Worm (Caenorhabditis elegans) whole organism, L1 larva: ENCODE measurements around the gene par-2.

ENCODE experiments used
- F16B12.6 ChIP-seq: fragments of 150-350 bp; optimal IDR thresholded peaks from 2 replicates; lab custom pipeline; 2014; ENCODE audit warnings: missing biosample characterization, missing genetic modification characterization
- blmp-1 ChIP-seq: fragments of 150-350 bp; optimal IDR thresholded peaks from 2 replicates; lab custom pipeline; 2014; ENCODE audit warnings: missing biosample characterization, missing genetic modification characterization
- ceh-63 ChIP-seq: fragments of 200-800 bp; sonication (Bioruptor generic); optimal IDR thresholded peaks from 2 replicates; lab custom pipeline; 2018; ENCODE audit warnings: mild to moderate bottlenecking, missing genetic modification characterization, missing compliant biosample characterization
- ceh-88 ChIP-seq: fragments of 200-800 bp; sonication (Bioruptor generic); IDR thresholded peaks from 2 replicates; pipeline ENCODE4 v1.3.6; 2022; ENCODE audit warnings: missing genetic modification characterization, missing compliant biosample characterization
- efl-3 ChIP-seq: fragments of 200-800 bp; sonication (Bioruptor generic); optimal IDR thresholded peaks from 2 replicates; lab custom pipeline; 2018; ENCODE audit warnings: mild to moderate bottlenecking, missing genetic modification characterization, missing compliant biosample characterization
- elt-2 ChIP-seq: sonication (generic microtip); optimal IDR thresholded peaks from 2 replicates; lab custom pipeline; 2016; ENCODE audit warnings: missing genetic modification characterization, mild to moderate bottlenecking, inconsistent platforms, missing compliant biosample characterization, missing genetic modification reagents
- ets-5 ChIP-seq: fragments of 200-800 bp; sonication (Bioruptor generic); IDR thresholded peaks from 2 replicates; pipeline ENCODE4 v1.3.6; 2022; ENCODE audit warnings: missing genetic modification characterization, missing compliant biosample characterization
- grh-1 ChIP-seq: fragments of 200-800 bp; sonication (Bioruptor generic); IDR thresholded peaks from 2 replicates; pipeline ENCODE4 v1.3.6; 2022; ENCODE audit warnings: missing genetic modification reagents, missing genetic modification characterization, missing compliant biosample characterization
- hlh-4 ChIP-seq: sonication (generic microtip); optimal IDR thresholded peaks from 2 replicates; lab custom pipeline; 2016; ENCODE audit warnings: mild to moderate bottlenecking, missing genetic modification characterization, missing compliant biosample characterization
- isw-1 ChIP-seq: fragments of 200-800 bp; sonication (Bioruptor generic); IDR thresholded peaks from 2 replicates; pipeline ENCODE4 v1.3.6; 2022; ENCODE audit warnings: missing genetic modification characterization, missing compliant biosample characterization
- jun-1 ChIP-seq: fragments of 150-350 bp; optimal IDR thresholded peaks from 2 replicates; lab custom pipeline; 2014; ENCODE audit warnings: missing biosample characterization, missing genetic modification reagents, missing genetic modification characterization
- lin-14 ChIP-seq: fragments of 200-800 bp; sonication (Bioruptor generic); optimal IDR thresholded peaks from 2 replicates; lab custom pipeline; 2018; ENCODE audit warnings: mild to moderate bottlenecking, missing genetic modification characterization, moderate library complexity, missing compliant biosample characterization
- lin-15B ChIP-seq: fragments of 150-350 bp; sonication (generic microtip); optimal IDR thresholded peaks from 3 replicates; lab custom pipeline; 2014; ENCODE audit warnings: missing biosample characterization, missing genetic modification characterization
- lin-35 ChIP-seq, 2 experiments: fragments of 150-350 bp; optimal IDR thresholded peaks; 2 replicates each; lab custom pipeline; 2014; ENCODE audit warnings: missing biosample characterization in 2 of 2, missing genetic modification characterization in 2 of 2, missing genetic modification reagents in 2 of 2
- nhr-11 ChIP-seq: fragments of 150-350 bp; optimal IDR thresholded peaks from 2 replicates; lab custom pipeline; 2014; ENCODE audit warnings: missing biosample characterization, missing genetic modification characterization
- nhr-237 ChIP-seq: fragments of 150-350 bp; optimal IDR thresholded peaks from 2 replicates; lab custom pipeline; 2014; ENCODE audit warnings: missing biosample characterization, missing genetic modification characterization
- nhr-28 ChIP-seq: fragments of 150-350 bp; optimal IDR thresholded peaks from 2 replicates; lab custom pipeline; 2014; ENCODE audit warnings: missing biosample characterization, missing genetic modification characterization
- rnt-1 ChIP-seq: sonication (generic microtip); optimal IDR thresholded peaks from 2 replicates; lab custom pipeline; 2016; ENCODE audit warnings: mild to moderate bottlenecking, missing genetic modification characterization, moderate library complexity, missing compliant biosample characterization
- skn-1 ChIP-seq: fragments of 150-350 bp; optimal IDR thresholded peaks from 2 replicates; lab custom pipeline; 2014; ENCODE audit warnings: missing biosample characterization, missing genetic modification characterization
- snpc-4 ChIP-seq: fragments of 150-350 bp; optimal IDR thresholded peaks from 2 replicates; lab custom pipeline; 2014; ENCODE audit warnings: missing biosample characterization, missing genetic modification characterization
- sptf-1 ChIP-seq: fragments of 150-350 bp; optimal IDR thresholded peaks from 2 replicates; lab custom pipeline; 2014; ENCODE audit warnings: missing biosample characterization, missing genetic modification characterization
- sup-37 ChIP-seq: fragments of 200-800 bp; sonication (Bioruptor generic); optimal IDR thresholded peaks from 2 replicates; lab custom pipeline; 2018; ENCODE audit warnings: mild to moderate bottlenecking, missing genetic modification characterization, missing compliant biosample characterization
- swsn-7 ChIP-seq: sonication (generic microtip); optimal IDR thresholded peaks from 2 replicates; lab custom pipeline; 2016; ENCODE audit warnings: missing genetic modification characterization, missing compliant biosample characterization
- tlp-1 ChIP-seq: fragments of 150-350 bp; optimal IDR thresholded peaks from 2 replicates; lab custom pipeline; 2014; ENCODE audit warnings: missing biosample characterization, missing genetic modification characterization
- unc-130 ChIP-seq: fragments of 150-350 bp; optimal IDR thresholded peaks from 2 replicates; lab custom pipeline; 2017; ENCODE audit warnings: missing biosample characterization, missing genetic modification characterization, inconsistent platforms
- unc-30 ChIP-seq: sonication (generic microtip); optimal IDR thresholded peaks from 2 replicates; lab custom pipeline; 2017; ENCODE audit warnings: missing biosample characterization, missing genetic modification characterization
- unc-62 ChIP-seq: fragments of 150-350 bp; optimal IDR thresholded peaks from 2 replicates; lab custom pipeline; 2014; ENCODE audit warnings: missing biosample characterization, missing genetic modification reagents, missing genetic modification characterization
- unc-86 ChIP-seq: sonication (generic microtip); optimal IDR thresholded peaks from 2 replicates; lab custom pipeline; 2016; ENCODE audit warnings: missing genetic modification characterization, missing compliant biosample characterization
- unc-98 ChIP-seq: fragments of 200-800 bp; sonication (Bioruptor generic); IDR thresholded peaks from 2 replicates; pipeline ENCODE4 v1.3.6; 2022; ENCODE audit warnings: missing genetic modification characterization, missing compliant biosample characterization
- vab-15 ChIP-seq: sonication (generic microtip); optimal IDR thresholded peaks from 2 replicates; lab custom pipeline; 2017; ENCODE audit warnings: missing genotype, mild to moderate bottlenecking, missing genetic modification characterization, missing compliant biosample characterization
- ztf-11 ChIP-seq, 2 experiments: sonication (generic microtip); optimal IDR thresholded peaks; 2 replicates each; lab custom pipeline; 2016 to 2017; ENCODE audit warnings: missing genetic modification characterization in 2 of 2, missing biosample characterization in 1 of 2, missing compliant biosample characterization in 1 of 2
- ztf-4 ChIP-seq: fragments of 150-350 bp; optimal IDR thresholded peaks from 2 replicates; lab custom pipeline; 2014; ENCODE audit warnings: missing biosample characterization, missing genetic modification characterization

Gene par-2

DNA sequence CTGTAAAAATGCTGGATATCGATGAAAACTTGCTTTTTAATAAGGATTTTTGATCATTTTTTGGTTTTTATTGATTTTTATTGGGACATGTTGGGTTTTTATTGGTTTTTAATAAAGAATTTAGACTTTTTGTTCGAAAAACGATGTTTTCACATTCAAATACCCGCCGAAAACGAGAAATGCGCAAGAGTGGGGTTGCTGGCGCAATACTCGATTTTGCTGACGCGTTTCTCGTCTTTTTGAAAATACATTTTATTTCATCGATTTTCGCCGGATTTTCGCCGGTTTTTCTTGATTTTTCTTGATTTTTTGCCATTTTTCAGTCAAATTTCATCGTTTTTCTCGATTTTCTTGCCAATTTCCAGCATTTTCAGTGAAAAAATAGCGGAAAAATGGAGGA is 61.6 kb downstream of the par-2 start, which contains the start of gene smr-1 (continued):
- TF ChIP-seq ceh-88 (GFP tag; lab: Robert Waterston, UW) (peak; percentile 37; the same call in 1 of the 2 replicates), elt-2 (tag; lab: Kevin White, UChicago) (peak; percentile 41), skn-1 (tag; lab: Kevin White, UChicago) (peak; percentile 79), sptf-1 (tag; lab: Kevin White, UChicago) (no peak), ztf-11 (tag; optimal IDR thresholded peaks at IDR 0.05; lab: Kevin White, UChicago) (peak in 1 of 2 experiments; percentile 71), rnt-1 (tag; lab: Kevin White, UChicago) (peak; percentile 95), nhr-28 (tag; lab: Kevin White, UChicago) (no peak), unc-130 (tag; lab: Kevin White, UChicago) (peak; percentile 91), F16B12.6 (tag; lab: Kevin White, UChicago) (peak; percentile 70), ets-5 (GFP tag; lab: Robert Waterston, UW) (no peak), snpc-4 (tag; lab: Kevin White, UChicago) (peak; percentile 59), grh-1 (GFP tag; lab: Robert Waterston, UW) (peak; percentile 88), isw-1 (GFP tag; lab: Robert Waterston, UW) (peak; percentile 81), hlh-4 (tag; lab: Kevin White, UChicago) (no peak), jun-1 (tag; lab: Kevin White, UChicago) (peak; percentile 79), nhr-237 (peak; percentile 33), ceh-63 (no peak), tlp-1 (tag; lab: Kevin White, UChicago) (no peak), blmp-1 (tag; lab: Kevin White, UChicago) (peak; percentile 75), unc-98 (GFP tag; lab: Robert Waterston, UW) (no peak), lin-14 (GFP tag; lab: Kevin White, UChicago) (peak; percentile 78), lin-15B (tag; lab: Kevin White, UChicago) (peak; percentile 70), vab-15 (tag; lab: Kevin White, UChicago) (no peak), nhr-11 (tag; lab: Kevin White, UChicago) (peak; percentile 71), ztf-4 (no peak), efl-3 (GFP tag; lab: Kevin White, UChicago) (peak; percentile 23), unc-86 (tag; lab: Kevin White, UChicago) (peak; percentile 84), unc-62 (no peak), swsn-7 (tag; lab: Kevin White, UChicago) (peak; percentile 87), sup-37 (GFP tag; lab: Kevin White, UChicago) (peak; percentile 73), unc-30 (tag; lab: Kevin White, UChicago) (no peak), lin-35 (GFP tag; optimal IDR thresholded peaks at IDR 0.05; lab: Kevin White, UChicago) (peak; percentile 97 to 99)
